Fruit fly (Drosophila melanogaster) whole organism, prepupa: ENCODE results near the gene CG3032.

Experiments used
- CG11902 ChIP-seq: fragments of 200-800 bp; sonication (Bioruptor generic); optimal IDR thresholded peaks from 3 replicates; lab custom pipeline; 2016; ENCODE audit warnings: missing biosample characterization, missing genetic modification characterization
- CG16779 ChIP-seq: fragments of 200-800 bp; sonication (Bioruptor generic); optimal IDR thresholded peaks from 3 replicates; lab custom pipeline; 2017; ENCODE audit warnings: missing biosample characterization, mild to moderate bottlenecking, missing genetic modification characterization
- CG3032 ChIP-seq: fragments of 200-800 bp; optimal IDR thresholded peaks from 2 replicates; lab custom pipeline; 2019; ENCODE audit warnings: missing biosample characterization, mild to moderate bottlenecking, missing genetic modification characterization, moderate library complexity
- CG4318 ChIP-seq: fragments of 200-800 bp; sonication (Bioruptor generic); optimal IDR thresholded peaks from 3 replicates; lab custom pipeline; 2017; ENCODE audit warnings: missing biosample characterization, mild to moderate bottlenecking, missing genetic modification characterization
- CG7368 ChIP-seq: fragments of 200-800 bp; sonication (Bioruptor generic); optimal IDR thresholded peaks from 3 replicates; lab custom pipeline; 2016; ENCODE audit warnings: missing biosample characterization, missing genetic modification characterization
- Ets96B ChIP-seq: fragments of 200-800 bp; optimal IDR thresholded peaks from 2 replicates; lab custom pipeline; 2019; ENCODE audit warnings: missing biosample characterization, mild to moderate bottlenecking, missing genetic modification characterization, moderate library complexity
- Lpt ChIP-seq: fragments of 200-800 bp; sonication (Bioruptor generic); optimal IDR thresholded peaks from 3 replicates; lab custom pipeline; 2016; ENCODE audit warnings: missing biosample characterization, missing genetic modification characterization
- OdsH ChIP-seq: fragments of 200-800 bp; sonication (Bioruptor generic); optimal IDR thresholded peaks from 3 replicates; lab custom pipeline; 2016; ENCODE audit warnings: missing biosample characterization, missing genetic modification characterization
- Sox102F ChIP-seq: fragments of 200-800 bp; sonication (Bioruptor generic); optimal IDR thresholded peaks from 2 replicates; lab custom pipeline; 2016; ENCODE audit warnings: missing biosample characterization, mild to moderate bottlenecking, missing genetic modification characterization
- ss ChIP-seq, 2 experiments: fragments of 200-800 bp; sonication (Bioruptor generic); optimal IDR thresholded peaks; 2 replicates in 1 of 2; 3 replicates in 1 of 2; lab custom pipeline; 2017 to 2018; ENCODE audit warnings: mild to moderate bottlenecking in 2 of 2, missing biosample characterization in 2 of 2, missing genetic modification characterization in 2 of 2, moderate library complexity in 1 of 2
- topi ChIP-seq: fragments of 200-800 bp; sonication (Bioruptor generic); optimal IDR thresholded peaks from 3 replicates; lab custom pipeline; 2016; ENCODE audit warnings: missing biosample characterization, missing genetic modification characterization

DNA sequence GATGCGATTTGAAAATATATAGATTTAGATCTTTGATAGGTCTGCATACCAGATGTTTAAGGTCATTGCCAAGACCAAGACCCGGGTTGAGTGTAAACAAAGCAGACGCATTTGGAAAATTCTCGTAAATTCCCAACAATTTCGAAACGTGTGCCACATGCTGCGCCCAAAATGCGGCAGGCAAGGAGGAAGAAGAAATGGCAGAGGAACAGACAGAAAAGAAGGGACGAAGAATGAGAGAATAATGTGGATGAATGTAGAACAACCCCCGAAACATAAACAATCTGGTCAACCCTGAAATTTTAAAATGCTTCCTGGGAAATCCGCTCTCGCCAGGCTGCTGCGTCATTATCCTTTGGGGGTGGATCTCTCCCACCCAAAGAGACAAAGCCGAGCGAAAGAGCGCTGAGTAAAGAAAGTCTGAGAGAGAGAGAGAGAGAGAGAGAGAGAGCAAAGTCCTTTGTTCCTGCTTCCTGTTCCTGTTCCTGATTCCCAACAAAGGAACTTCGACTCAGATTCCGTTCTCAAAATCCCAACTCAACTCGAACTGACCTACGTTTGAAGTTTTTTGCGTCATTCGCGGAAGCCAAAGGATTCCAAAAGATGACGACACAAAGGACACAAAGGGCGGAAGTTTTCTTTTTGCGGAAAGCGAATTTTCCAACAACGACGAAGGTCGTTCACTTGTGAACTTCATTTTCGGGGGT is 24.9 kb downstream of the CG3032 start:
- TF ChIP-seq CG11902 (GFP tag; lab: Kevin White, UChicago) = no peak
- TF ChIP-seq topi (GFP tag; lab: Kevin White, UChicago) = no peak
- TF ChIP-seq CG3032 (tag; lab: Kevin White, UChicago) = no peak
- no peak for TF ChIP-seq Ets96B (tag; lab: Kevin White, UChicago)
- no peak for TF ChIP-seq ss (GFP tag; optimal IDR thresholded peaks at IDR 0.05; lab: Kevin White, UChicago)
- no peak for TF ChIP-seq OdsH (GFP tag; lab: Kevin White, UChicago)
- TF ChIP-seq Sox102F (GFP tag; lab: Kevin White, UChicago) = no peak
- no peak for TF ChIP-seq CG7368 (GFP tag; lab: Kevin White, UChicago)
- TF ChIP-seq CG16779 = no peak
- no peak for TF ChIP-seq CG4318 (GFP tag; lab: Kevin White, UChicago)
- TF ChIP-seq Lpt = no peak
